Fruit fly (Drosophila melanogaster) whole organism, embryonic: Measurements from ENCODE around the gene Sap130.
A peak's percentile ranks its signal among the peaks of the same experiment; 100 is the strongest.

ENCODE experiments used
- Asciz ChIP-seq: fragments of 200-800 bp; sonication (Bioruptor generic); optimal IDR thresholded peaks from 2 replicates; lab custom pipeline; 2017; ENCODE audit warnings: missing biosample characterization, mild to moderate bottlenecking, missing genetic modification characterization, missing genetic modification reagents
- CG10543 ChIP-seq: fragments of 200-800 bp; sonication (Bioruptor generic); optimal IDR thresholded peaks from 3 replicates; lab custom pipeline; 2017; ENCODE audit warnings: missing biosample characterization, mild to moderate bottlenecking, missing genetic modification characterization, moderate library complexity
- CG10979 ChIP-seq: fragments of 200-800 bp; sonication (Bioruptor generic); optimal IDR thresholded peaks from 2 replicates; lab custom pipeline; 2018; ENCODE audit warnings: missing biosample characterization, mild to moderate bottlenecking, missing genetic modification characterization, moderate library complexity
- CG12659 ChIP-seq: fragments of 200-800 bp; sonication (Bioruptor generic); optimal IDR thresholded peaks from 3 replicates; lab custom pipeline; 2017; ENCODE audit warnings: mild to moderate bottlenecking, missing biosample characterization, missing genetic modification reagents, missing genetic modification characterization
- CG13775 ChIP-seq: fragments of 200-800 bp; sonication (Bioruptor generic); optimal IDR thresholded peaks from 3 replicates; lab custom pipeline; 2017; ENCODE audit warnings: missing biosample characterization, mild to moderate bottlenecking, missing genetic modification characterization
- CG14965 ChIP-seq: fragments of 200-800 bp; sonication (Bioruptor generic); optimal IDR thresholded peaks from 2 replicates; lab custom pipeline; 2016; ENCODE audit warnings: missing biosample characterization, missing genetic modification characterization, borderline replicate concordance
- CG1529 ChIP-seq: fragments of 200-800 bp; sonication (Bioruptor generic); optimal IDR thresholded peaks from 3 replicates; lab custom pipeline; 2018; ENCODE audit warnings: missing biosample characterization, missing genetic modification characterization
- CG16863 ChIP-seq: fragments of 200-800 bp; sonication (Bioruptor generic); optimal IDR thresholded peaks from 3 replicates; lab custom pipeline; 2016; ENCODE audit warnings: missing biosample characterization, missing genetic modification characterization
- CG17328 ChIP-seq: fragments of 200-800 bp; sonication (Bioruptor generic); IDR thresholded peaks from 2 replicates; pipeline ENCODE4 v1.3.6; 2022; ENCODE audit warnings: missing biosample characterization, missing genetic modification characterization
- CG31441 ChIP-seq: fragments of 200-800 bp; sonication (Bioruptor generic); IDR thresholded peaks from 2 replicates; pipeline ENCODE4 v1.3.6; 2022; ENCODE audit warnings: missing biosample characterization, missing genetic modification characterization
- CG32767 ChIP-seq: fragments of 200-800 bp; sonication (Bioruptor generic); IDR thresholded peaks from 2 replicates; pipeline ENCODE4 v1.3.6; 2022; ENCODE audit warnings: missing biosample characterization, missing genetic modification characterization
- CG34422 ChIP-seq: fragments of 200-800 bp; sonication (Bioruptor generic); IDR thresholded peaks from 3 replicates; pipeline ENCODE4 v1.3.6; 2022; ENCODE audit warnings: missing biosample characterization, missing genetic modification characterization
- CG7786 ChIP-seq: fragments of 200-800 bp; sonication (Bioruptor generic); optimal IDR thresholded peaks from 2 replicates; lab custom pipeline; 2016; ENCODE audit warnings: missing biosample characterization, missing genetic modification characterization
- CG8089 ChIP-seq: fragments of 200-800 bp; sonication (Bioruptor generic); optimal IDR thresholded peaks from 3 replicates; lab custom pipeline; 2016; ENCODE audit warnings: missing biosample characterization, missing genetic modification characterization
- CG8281 ChIP-seq: fragments of 200-800 bp; sonication (Bioruptor generic); optimal IDR thresholded peaks from 2 replicates; lab custom pipeline; 2018; ENCODE audit warnings: missing biosample characterization, mild to moderate bottlenecking, missing genetic modification characterization, moderate library complexity
- CG9215 ChIP-seq: fragments of 200-800 bp; sonication (Bioruptor generic); IDR thresholded peaks from 2 replicates; pipeline ENCODE4 v1.3.6; 2022; ENCODE audit warnings: missing biosample characterization, missing genetic modification characterization
- Deaf1 ChIP-seq: fragments of 200-800 bp; optimal IDR thresholded peaks from 3 replicates; lab custom pipeline; 2019; ENCODE audit warnings: missing biosample characterization, mild to moderate bottlenecking, missing genetic modification characterization, moderate library complexity
- E2f2 ChIP-seq: fragments of 200-800 bp; sonication (Bioruptor generic); IDR thresholded peaks from 2 replicates; pipeline ENCODE4 v1.3.6; 2022; ENCODE audit warnings: missing biosample characterization, missing genetic modification characterization
- ERR ChIP-seq: fragments of 200-800 bp; sonication (Bioruptor generic); optimal IDR thresholded peaks from 2 replicates; lab custom pipeline; 2016; ENCODE audit warnings: missing biosample characterization, missing genetic modification characterization
- Ets65A ChIP-seq: fragments of 200-800 bp; sonication (Bioruptor generic); peaks from one replicate; lab custom pipeline; 2016; ENCODE audit warnings: missing biosample characterization, missing genetic modification characterization
- GATAe ChIP-seq: fragments of 200-800 bp; sonication (Bioruptor generic); conservative IDR thresholded peaks from 2 replicates; pipeline ENCODE4 v1.3.6; 2022; ENCODE audit warnings: missing biosample characterization, missing genetic modification characterization
- Hr78 ChIP-seq, 2 experiments: fragments of 200-800 bp in 1 of 2; fragments of >200 bp in 1 of 2; sonication (Bioruptor generic) in 1 of 2; optimal IDR thresholded peaks; 2 replicates each; lab custom pipeline; 2017 to 2019; ENCODE audit warnings: missing biosample characterization in 2 of 2, missing genetic modification characterization in 2 of 2, mild to moderate bottlenecking in 1 of 2, moderate library complexity in 1 of 2
- NC2α ChIP-seq: fragments of 200-800 bp; sonication (Bioruptor generic); optimal IDR thresholded peaks from 2 replicates; lab custom pipeline; 2016; ENCODE audit warnings: missing biosample characterization, missing genetic modification characterization
- Nf-YB ChIP-seq: fragments of 200-800 bp; sonication (Bioruptor generic); optimal IDR thresholded peaks from 3 replicates; lab custom pipeline; 2019; ENCODE audit warnings: missing biosample characterization, mild to moderate bottlenecking, missing genetic modification characterization, moderate library complexity
- Nf-YC ChIP-seq: fragments of 200-800 bp; optimal IDR thresholded peaks from 3 replicates; lab custom pipeline; 2019; ENCODE audit warnings: missing biosample characterization, mild to moderate bottlenecking, missing genetic modification characterization, moderate library complexity
- PHDP ChIP-seq: fragments of 200-800 bp; sonication (Bioruptor generic); optimal IDR thresholded peaks from 3 replicates; lab custom pipeline; 2018; ENCODE audit warnings: missing biosample characterization, mild to moderate bottlenecking, missing genetic modification characterization, moderate library complexity
- Spps ChIP-seq: fragments of 200-800 bp; sonication (Bioruptor generic); optimal IDR thresholded peaks from 2 replicates; lab custom pipeline; 2018; ENCODE audit warnings: missing biosample characterization, mild to moderate bottlenecking, missing genetic modification characterization
- Stat92E ChIP-seq, 3 experiments: fragments of >200 bp in 2 of 3; fragments of 200-800 bp in 1 of 3; sonication (Bioruptor generic) in 1 of 3; optimal IDR thresholded peaks; 2 replicates each; lab custom pipeline; 2017 to 2019; ENCODE audit warnings: missing biosample characterization in 3 of 3, missing genetic modification characterization in 3 of 3, mild to moderate bottlenecking in 1 of 3, moderate library complexity in 1 of 3
- TFAM ChIP-seq: fragments of 200-800 bp; sonication (Bioruptor generic); optimal IDR thresholded peaks from 2 replicates; lab custom pipeline; 2017; ENCODE audit warnings: missing biosample characterization, missing genetic modification characterization, inconsistent platforms
- Trl ChIP-seq, 3 experiments: fragments of >200 bp in 2 of 3; fragments of 200-800 bp in 1 of 3; sonication (Bioruptor generic) in 1 of 3; optimal IDR thresholded peaks; 2 replicates in 1 of 3; 3 replicates in 2 of 3; lab custom pipeline; 2016 to 2017; ENCODE audit warnings: missing biosample characterization in 1 of 3, missing genetic modification characterization in 1 of 3
- YL-1 ChIP-seq: fragments of 200-800 bp; sonication (Bioruptor generic); optimal IDR thresholded peaks from 3 replicates; lab custom pipeline; 2017; ENCODE audit warnings: missing biosample characterization, mild to moderate bottlenecking, missing genetic modification characterization
- ash1 ChIP-seq: fragments of 200-800 bp; sonication (Bioruptor generic); optimal IDR thresholded peaks from 2 replicates; lab custom pipeline; 2018; ENCODE audit warnings: missing biosample characterization, mild to moderate bottlenecking, missing genetic modification characterization
- cg ChIP-seq: fragments of 200-800 bp; sonication (Bioruptor generic); optimal IDR thresholded peaks from 3 replicates; lab custom pipeline; 2019; ENCODE audit warnings: missing biosample characterization, mild to moderate bottlenecking, missing genetic modification characterization, moderate library complexity
- da ChIP-seq: fragments of 200-800 bp; sonication (Bioruptor generic); optimal IDR thresholded peaks from 2 replicates; lab custom pipeline; 2016; ENCODE audit warnings: missing biosample characterization, missing genetic modification characterization
- grau ChIP-seq: fragments of 200-800 bp; optimal IDR thresholded peaks from 3 replicates; lab custom pipeline; 2019; ENCODE audit warnings: missing biosample characterization, mild to moderate bottlenecking, missing genetic modification characterization, moderate library complexity
- ham ChIP-seq: fragments of 200-800 bp; sonication (Bioruptor generic); IDR thresholded peaks from 2 replicates; pipeline ENCODE4 v1.3.6; 2022; ENCODE audit warnings: missing biosample characterization, missing genetic modification characterization
- hbn ChIP-seq: fragments of 200-800 bp; sonication (Bioruptor generic); IDR thresholded peaks from 2 replicates; pipeline ENCODE4 v1.3.6; 2022; ENCODE audit warnings: missing biosample characterization, missing genetic modification characterization; ENCODE audit not compliant: partially characterized antibody
- lola ChIP-seq, 3 experiments: fragments of >200 bp in 2 of 3; fragments of 200-800 bp in 1 of 3; sonication (Bioruptor generic) in 1 of 3; optimal IDR thresholded peaks; 2 replicates each; lab custom pipeline; 2017 to 2019; ENCODE audit warnings: missing biosample characterization in 3 of 3, missing genetic modification characterization in 3 of 3, mild to moderate bottlenecking in 1 of 3, moderate library complexity in 1 of 3
- lov ChIP-seq, 2 experiments: fragments of 200-800 bp in 1 of 2; fragments of >200 bp in 1 of 2; sonication (Bioruptor generic) in 1 of 2; IDR thresholded peaks in 1 of 2; optimal IDR thresholded peaks in 1 of 2; 2 replicates in 1 of 2; 3 replicates in 1 of 2; pipeline versions ENCODE4 v1.3.6 to Lab custom; 2017 to 2022; ENCODE audit warnings: missing biosample characterization in 1 of 2, missing genetic modification characterization in 1 of 2
- p53 ChIP-seq: fragments of 200-800 bp; sonication (Bioruptor generic); optimal IDR thresholded peaks from 2 replicates; lab custom pipeline; 2016; ENCODE audit warnings: missing biosample characterization, missing genetic modification characterization
- prd ChIP-seq, 3 experiments: fragments of >200 bp in 2 of 3; fragments of 200-800 bp in 1 of 3; sonication (Bioruptor generic) in 1 of 3; optimal IDR thresholded peaks in 2 of 3; IDR thresholded peaks in 1 of 3; 2 replicates in 2 of 3; 3 replicates in 1 of 3; pipeline versions ENCODE4 v1.3.6 to Lab custom; 2017 to 2022; ENCODE audit warnings: missing biosample characterization in 1 of 3, missing genetic modification characterization in 1 of 3
- shn ChIP-seq: fragments of 200-800 bp; sonication (Bioruptor generic); optimal IDR thresholded peaks from 3 replicates; lab custom pipeline; 2016; ENCODE audit warnings: missing biosample characterization, missing genetic modification characterization
- sna ChIP-seq: fragments of 200-800 bp; sonication (Bioruptor generic); IDR thresholded peaks from 2 replicates; pipeline ENCODE4 v1.3.6; 2022; ENCODE audit warnings: missing biosample characterization, missing genetic modification characterization; ENCODE audit not compliant: partially characterized antibody
- sug ChIP-seq: fragments of 200-800 bp; optimal IDR thresholded peaks from 2 replicates; lab custom pipeline; 2019; ENCODE audit warnings: missing biosample characterization, mild to moderate bottlenecking, missing genetic modification characterization, moderate library complexity
- trem ChIP-seq: fragments of 200-800 bp; optimal IDR thresholded peaks from 3 replicates; lab custom pipeline; 2019; ENCODE audit warnings: missing biosample characterization, mild to moderate bottlenecking, missing genetic modification characterization, moderate library complexity
- vfl ChIP-seq: fragments of 200-800 bp; sonication (Bioruptor generic); optimal IDR thresholded peaks from 2 replicates; lab custom pipeline; 2016; ENCODE audit warnings: missing biosample characterization, missing genetic modification characterization
- vvl ChIP-seq: fragments of 200-800 bp; sonication (Bioruptor generic); IDR thresholded peaks from 2 replicates; pipeline ENCODE4 v1.3.6; 2022; ENCODE audit warnings: missing biosample characterization, missing genetic modification characterization
- zen2 ChIP-seq: fragments of 200-800 bp; sonication (Bioruptor generic); IDR thresholded peaks from 3 replicates; pipeline ENCODE4 v1.3.6; 2022; ENCODE audit warnings: missing biosample characterization, missing genetic modification characterization; ENCODE audit not compliant: partially characterized antibody

Sap130 gene

DNA sequence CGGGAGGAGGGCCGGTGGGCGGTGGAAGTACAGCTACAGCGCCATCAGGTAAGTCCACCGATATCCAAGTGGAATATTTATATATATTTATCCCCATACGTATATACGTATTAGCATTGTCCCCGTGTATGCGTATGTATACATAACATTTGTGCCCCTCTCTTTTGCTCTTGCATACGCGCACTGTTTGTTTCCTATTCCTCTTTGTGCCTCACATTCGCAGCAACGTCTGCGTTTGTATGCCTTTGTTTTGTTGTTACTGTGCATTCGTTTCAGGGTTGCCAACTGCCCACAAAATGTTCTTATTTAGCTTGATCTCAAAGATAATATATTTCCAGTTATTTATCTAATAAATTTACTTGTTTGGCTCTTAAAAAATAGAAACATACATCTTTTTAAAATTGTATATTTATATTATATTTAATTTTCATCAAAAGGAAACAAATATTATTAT lies 615 bp downstream of the Sap130 start (continued):
- TF ChIP-seq CG10543 (GFP tag; lab: Kevin White, UChicago) (peak; percentile 61), sna (GFP tag; lab: Robert Waterston, UW) (no peak), Spps (tag; lab: Kevin White, UChicago) (no peak), CG8089 (GFP tag; lab: Kevin White, UChicago) (no peak), CG32767 (GFP tag; lab: Robert Waterston, UW) (0 out of 2 replicates have a peak, but pooled peaks have one; percentile 85), lola (GFP tag; optimal IDR thresholded peaks at IDR 0.05; lab: Kevin White, UChicago) (peak in 1 of 3 experiments; percentile 39), CG9215 (GFP tag; lab: Robert Waterston, UW) (no peak), CG34422 (GFP tag; lab: Robert Waterston, UW) (no peak; the same call in 2 of the 3 replicates), vfl (GFP tag; lab: Kevin White, UChicago) (no peak), hbn (GFP tag; lab: Robert Waterston, UW) (no peak), Stat92E (GFP tag; optimal IDR thresholded peaks at IDR 0.05; lab: Kevin White, UChicago) (no peak), CG17328 (GFP tag; lab: Robert Waterston, UW) (0 out of 2 replicates have a peak, but pooled peaks have one; percentile 52), Ets65A (no peak), Trl (optimal IDR thresholded peaks at IDR 0.05; lab: Kevin White, UChicago) (peak in 1 of 2 experiments; percentile 37), Trl (GFP tag; optimal IDR thresholded peaks at IDR 0.05; lab: Kevin White, UChicago) (no peak), CG1529 (GFP tag; lab: Kevin White, UChicago) (peak; percentile 20), GATAe (GFP tag; lab: Robert Waterston, UW) (no peak), CG16863 (GFP tag; lab: Kevin White, UChicago) (no peak), Nf-YB (GFP tag; lab: Kevin White, UChicago) (peak; percentile 20), da (GFP tag; lab: Kevin White, UChicago) (no peak), Nf-YC (tag; lab: Kevin White, UChicago) (peak; percentile 45), YL-1 (peak; percentile 80), sug (tag; lab: Kevin White, UChicago) (peak; percentile 33), CG31441 (peak; percentile 78), zen2 (no peak), CG7786 (GFP tag; lab: Kevin White, UChicago) (no peak), CG8281 (tag; lab: Kevin White, UChicago) (no peak), CG14965 (GFP tag; lab: Kevin White, UChicago) (no peak), CG10979 (tag; lab: Kevin White, UChicago) (peak; percentile 61), ham (no peak), Asciz (peak; percentile 52), PHDP (tag; lab: Kevin White, UChicago) (peak; percentile 76), Hr78 (GFP tag; optimal IDR thresholded peaks at IDR 0.05; lab: Kevin White, UChicago) (no peak), ash1 (GFP tag; lab: Kevin White, UChicago) (no peak), vvl (GFP tag; lab: Robert Waterston, UW) (peak; percentile 69), cg (GFP tag; lab: Kevin White, UChicago) (peak; percentile 81), TFAM (GFP tag; lab: Kevin White, UChicago) (no peak), ERR (GFP tag; lab: Kevin White, UChicago) (no peak), grau (tag; lab: Kevin White, UChicago) (peak; percentile 74), trem (peak; percentile 40), NC2α (GFP tag; lab: Kevin White, UChicago) (no peak), p53 (no peak), lov (optimal IDR thresholded peaks at IDR 0.05; lab: Kevin White, UChicago) (no peak), lov (GFP tag; IDR thresholded peaks at IDR 0.05; lab: Robert Waterston, UW) (no peak; the same call in 2 of the 3 replicates), shn (no peak), CG12659 (GFP tag; lab: Kevin White, UChicago) (peak; percentile 21), CG13775 (GFP tag; lab: Kevin White, UChicago) (no peak), Deaf1 (tag; lab: Kevin White, UChicago) (peak; percentile 15), prd (optimal IDR thresholded peaks at IDR 0.05; lab: Kevin White, UChicago) (no peak), prd (GFP tag; IDR thresholded peaks at IDR 0.05; lab: Robert Waterston, UW) (0 out of 3 replicates have a peak, but pooled peaks have one; percentile 34), E2f2 (GFP tag; lab: Robert Waterston, UW) (no peak; the same call in 1 of the 2 replicates)
